Fruit fly (Drosophila melanogaster) whole organism, embryonic: ENCODE data around the gene CG31886.

Experiments
- CG10267 ChIP-seq: fragments of 200-800 bp; sonication (Bioruptor generic); optimal IDR thresholded peaks from 2 replicates; lab custom pipeline; 2018; ENCODE audit warnings: missing biosample characterization, mild to moderate bottlenecking, missing genetic modification characterization, moderate library complexity
- CG12299 ChIP-seq: fragments of 200-800 bp; sonication (Bioruptor generic); optimal IDR thresholded peaks from 2 replicates; lab custom pipeline; 2018; ENCODE audit warnings: missing biosample characterization, mild to moderate bottlenecking, missing genetic modification characterization
- CG1529 ChIP-seq: fragments of 200-800 bp; sonication (Bioruptor generic); optimal IDR thresholded peaks from 3 replicates; lab custom pipeline; 2018; ENCODE audit warnings: missing biosample characterization, missing genetic modification characterization
- MTF-1 ChIP-seq: fragments of 200-800 bp; sonication (Bioruptor generic); optimal IDR thresholded peaks from 2 replicates; lab custom pipeline; 2018; ENCODE audit warnings: missing biosample characterization, mild to moderate bottlenecking, missing genetic modification characterization, borderline replicate concordance
- Med ChIP-seq: fragments of 200-800 bp; sonication (Bioruptor generic); peaks from one replicate; lab custom pipeline; 2016; ENCODE audit warnings: missing biosample characterization, missing genetic modification characterization, mild to moderate bottlenecking, inconsistent platforms, moderate library complexity
- ind ChIP-seq: fragments of 200-800 bp; sonication (Bioruptor generic); optimal IDR thresholded peaks from 3 replicates; lab custom pipeline; 2016; ENCODE audit warnings: missing biosample characterization, missing genetic modification characterization
- nom ChIP-seq: fragments of 200-800 bp; sonication (Bioruptor generic); optimal IDR thresholded peaks from 2 replicates; lab custom pipeline; 2017; ENCODE audit warnings: missing biosample characterization, missing genetic modification characterization, mild to moderate bottlenecking, moderate library complexity, missing genetic modification reagents
- pan ChIP-seq, 4 experiments: fragments of >200 bp in 3 of 4; fragments of 200-800 bp in 1 of 4; sonication (Bioruptor generic) in 1 of 4; optimal IDR thresholded peaks in 3 of 4; IDR thresholded peaks in 1 of 4; 2 replicates each; pipeline versions ENCODE4 v1.3.6 to Lab custom; 2017 to 2022; ENCODE audit warnings: missing biosample characterization in 2 of 4, missing genetic modification characterization in 2 of 4, mixed read lengths in 1 of 4
- tll ChIP-seq, 2 experiments: fragments of 200-800 bp in 1 of 2; fragments of >200 bp in 1 of 2; sonication (Bioruptor generic) in 1 of 2; optimal IDR thresholded peaks; 2 replicates each; lab custom pipeline; 2017 to 2019; ENCODE audit warnings: missing biosample characterization in 2 of 2, missing genetic modification characterization in 2 of 2, mild to moderate bottlenecking in 1 of 2, moderate library complexity in 1 of 2

DNA sequence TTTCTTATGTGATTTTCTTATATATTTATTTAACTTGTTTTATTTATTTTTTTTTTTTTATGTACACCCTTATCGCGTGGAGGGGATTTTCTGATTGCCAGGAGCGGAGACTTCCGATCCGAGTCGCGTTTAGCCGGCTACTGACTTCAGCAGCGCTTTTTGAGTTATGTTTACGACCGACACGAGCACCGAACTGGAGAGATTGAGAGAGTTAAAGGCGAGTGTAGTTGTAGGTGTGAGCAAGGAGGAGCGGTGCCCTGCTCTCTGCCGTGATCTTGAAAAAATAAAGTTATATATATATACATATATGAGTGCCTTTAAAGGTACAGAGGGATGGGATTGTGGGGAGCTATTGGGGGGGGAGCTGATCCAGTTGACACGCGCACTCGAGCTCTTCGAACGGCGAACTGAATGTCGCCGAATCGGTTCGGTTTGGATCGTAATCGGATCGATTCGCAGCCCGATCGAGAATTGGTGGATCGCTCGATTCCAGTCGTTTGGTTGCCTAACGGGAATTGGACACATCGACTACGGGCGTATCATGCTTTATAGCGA, 30.3 kb upstream of the CG31886 start, which contains the start of gene rost:
- TF ChIP-seq Med (GFP tag; lab: Kevin White, UChicago) (no peak), tll (GFP tag; optimal IDR thresholded peaks at IDR 0.05; lab: Kevin White, UChicago) (no peak), CG12299 (tag; lab: Kevin White, UChicago) (no peak), pan (optimal IDR thresholded peaks at IDR 0.05; lab: Kevin White, UChicago) (no peak), pan (GFP tag; optimal IDR thresholded peaks at IDR 0.05 in 1 of 2, IDR thresholded peaks at IDR 0.05 in 1 of 2) (no peak), MTF-1 (GFP tag; lab: Kevin White, UChicago) (no peak), nom (GFP tag; lab: Kevin White, UChicago) (peak; percentile 57), CG10267 (tag; lab: Kevin White, UChicago) (no peak), CG1529 (GFP tag; lab: Kevin White, UChicago) (no peak), ind (no peak)
